Worm (Caenorhabditis elegans): Measurements from ENCODE around the gene ssup-72.

- no peak for TF ChIP-seq che-1 (tag; optimal IDR thresholded peaks at IDR 0.05)
- TF ChIP-seq lin-11 (tag; optimal IDR thresholded peaks at IDR 0.05): no peak
- no peak for TF ChIP-seq F13H6.1 (tag; optimal IDR thresholded peaks at IDR 0.05)
- TF ChIP-seq fkh-10 (GFP tag; optimal IDR thresholded peaks at IDR 0.05): no peak
These were observed 4.8 kb downstream of the ssup-72 start for ce11 chrII:6781231-6781630.
